Worm (Caenorhabditis elegans): ENCODE data around the gene C23H4.6.
A peak's percentile ranks its signal among the peaks of the same experiment; 100 is the strongest.

The C23H4.6 gene

DNA sequence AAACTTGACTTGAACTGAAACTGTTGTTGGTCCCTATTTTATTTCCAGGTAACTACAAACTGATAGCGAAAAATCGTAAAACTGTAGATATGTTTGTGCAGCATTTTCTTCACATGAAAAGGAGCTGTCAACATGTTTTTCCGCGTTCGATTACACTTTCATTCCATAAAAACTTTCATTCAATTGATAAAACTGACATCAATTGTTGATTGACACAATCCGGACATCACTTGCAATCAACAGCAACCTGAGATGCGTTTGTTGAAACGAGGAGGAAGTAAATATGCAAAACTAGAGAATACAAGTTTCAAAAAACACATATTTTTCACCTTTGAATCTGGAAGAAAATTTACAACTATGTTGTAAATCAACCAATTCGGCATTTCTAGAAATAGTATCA, 38.0 kb upstream of the C23H4.6 start:
- TF ChIP-seq C34B4.2 (tag; optimal IDR thresholded peaks at IDR 0.05) = no peak
- TF ChIP-seq blmp-1 (tag; optimal IDR thresholded peaks at IDR 0.05) = peak; percentile 11

DNA sequence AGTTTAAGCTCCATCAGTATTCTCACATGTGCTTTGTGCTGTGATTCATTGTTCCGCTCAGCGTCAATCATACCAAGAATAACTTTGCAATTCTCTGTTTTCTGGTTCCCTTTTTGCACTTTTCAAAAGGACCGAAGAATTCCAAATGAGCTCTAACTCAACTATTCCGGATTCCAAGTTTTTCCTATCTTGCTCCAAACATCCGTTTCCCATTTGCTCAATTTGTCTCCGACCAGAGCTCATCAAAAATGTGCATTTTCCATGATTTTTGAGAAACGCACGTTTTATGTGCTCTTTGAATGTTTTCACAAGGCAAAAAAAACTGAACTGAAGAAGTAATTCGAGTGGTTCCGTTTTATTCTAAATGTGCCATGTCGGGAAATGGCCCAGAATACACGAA, 37.1 kb upstream of the C23H4.6 start:
- TF ChIP-seq alr-1 (tag; optimal IDR thresholded peaks at IDR 0.05; ENCODE audit: borderline replicate concordance) (no peak), fkh-8 (tag; optimal IDR thresholded peaks at IDR 0.05) (peak; percentile 30), nhr-71 (tag; optimal IDR thresholded peaks at IDR 0.05) (peak; percentile 36), tbx-2 (tag; optimal IDR thresholded peaks at IDR 0.05) (peak; percentile 3), lin-13 (GFP tag; optimal IDR thresholded peaks at IDR 0.05) (no peak), lin-15B (tag; optimal IDR thresholded peaks at IDR 0.05) (no peak), unc-86 (tag; optimal IDR thresholded peaks at IDR 0.05) (peak; percentile 92), ztf-11 (tag; optimal IDR thresholded peaks at IDR 0.05) (no peak), isw-1 (GFP tag; IDR thresholded peaks at IDR 0.05) (no peak), fkh-10 (GFP tag; optimal IDR thresholded peaks at IDR 0.05) (no peak), nhr-47 (tag; optimal IDR thresholded peaks at IDR 0.05) (peak; percentile 9), F16B12.6 (tag; optimal IDR thresholded peaks at IDR 0.05) (no peak), fkh-4 (tag; optimal IDR thresholded peaks at IDR 0.05; ENCODE audit: borderline replicate concordance) (peak; percentile 29), lin-14 (GFP tag; optimal IDR thresholded peaks at IDR 0.05) (peak; percentile 72), dsc-1 (tag; optimal IDR thresholded peaks at IDR 0.05) (peak; percentile 85), egl-13 (tag; optimal IDR thresholded peaks at IDR 0.05) (peak; percentile 40), lin-35 (GFP tag; optimal IDR thresholded peaks at IDR 0.05) (no peak)

DNA sequence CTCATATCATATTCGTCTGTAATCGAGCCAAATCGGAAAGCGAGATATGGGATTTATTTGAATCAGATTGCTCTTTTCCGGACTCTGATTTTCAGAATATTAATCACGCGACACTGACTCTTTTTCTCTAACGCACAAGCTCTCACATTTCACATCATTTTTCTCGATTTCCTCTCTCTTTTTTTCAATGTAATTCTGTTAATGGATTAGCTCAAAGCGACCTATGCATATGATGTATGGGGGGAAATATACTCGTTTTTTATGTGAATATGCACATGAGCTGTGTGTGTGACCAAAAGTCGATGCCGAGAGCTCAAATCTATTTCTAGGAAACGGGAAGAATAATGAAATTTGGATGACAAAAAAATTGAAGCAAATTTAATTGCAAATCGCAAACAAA, 34.8 kb upstream of the C23H4.6 start:
- peak; percentile 74 for TF ChIP-seq fos-1 (tag; optimal IDR thresholded peaks at IDR 0.05)
- peak; percentile 86 for TF ChIP-seq nhr-71 (tag; optimal IDR thresholded peaks at IDR 0.05)
- no peak for TF ChIP-seq nhr-237 (tag; optimal IDR thresholded peaks at IDR 0.05)
- TF ChIP-seq sptf-1 (tag; optimal IDR thresholded peaks at IDR 0.05) = no peak
- no peak for TF ChIP-seq isw-1 (GFP tag; IDR thresholded peaks at IDR 0.05)
- TF ChIP-seq nhr-76 (tag; optimal IDR thresholded peaks at IDR 0.05) = no peak
- no peak for TF ChIP-seq ama-1 (optimal IDR thresholded peaks at IDR 0.05)
- peak; percentile 12 for TF ChIP-seq ceh-8 (GFP tag; optimal IDR thresholded peaks at IDR 0.05)
- peak; percentile 50 for TF ChIP-seq fkh-4 (tag; optimal IDR thresholded peaks at IDR 0.05; ENCODE audit: borderline replicate concordance)
- TF ChIP-seq ceh-82 (tag; optimal IDR thresholded peaks at IDR 0.05) = no peak
- no peak for TF ChIP-seq irx-1 (tag; optimal IDR thresholded peaks at IDR 0.05)
- no peak for TF ChIP-seq Y116A8C.19 (tag; optimal IDR thresholded peaks at IDR 0.05; ENCODE audit: borderline replicate concordance)
- TF ChIP-seq hpl-2 (GFP tag; optimal IDR thresholded peaks at IDR 0.05) = no peak
- no peak for TF ChIP-seq sup-37 (GFP tag; optimal IDR thresholded peaks at IDR 0.05)
- no peak for TF ChIP-seq ceh-63 (GFP tag; optimal IDR thresholded peaks at IDR 0.05)
- TF ChIP-seq C34B4.2 (tag; optimal IDR thresholded peaks at IDR 0.05) = no peak
- TF ChIP-seq vab-15 (tag; optimal IDR thresholded peaks at IDR 0.05) = no peak
- peak; percentile 73 for TF ChIP-seq unc-86 (tag; optimal IDR thresholded peaks at IDR 0.05)
- no peak for TF ChIP-seq nhr-12 (tag; optimal IDR thresholded peaks at IDR 0.05)
- TF ChIP-seq elt-2 (tag; optimal IDR thresholded peaks at IDR 0.05) = no peak
- peak; percentile 72 for TF ChIP-seq swsn-7 (tag; optimal IDR thresholded peaks at IDR 0.05)
- no peak for TF ChIP-seq blmp-1 (tag; optimal IDR thresholded peaks at IDR 0.05)
- no peak for TF ChIP-seq grh-1 (GFP tag; IDR thresholded peaks at IDR 0.05)
- peak in 1 of 2 experiments; percentile 34 for TF ChIP-seq ztf-11 (tag; optimal IDR thresholded peaks at IDR 0.05)
- no peak for TF ChIP-seq nhr-77 (tag; optimal IDR thresholded peaks at IDR 0.05)
- TF ChIP-seq lin-39 (tag; optimal IDR thresholded peaks at IDR 0.05) = no peak
- no peak for TF ChIP-seq lin-35 (GFP tag; optimal IDR thresholded peaks at IDR 0.05)
- no peak for TF ChIP-seq jun-1 (tag; optimal IDR thresholded peaks at IDR 0.05)
- TF ChIP-seq alr-1 (tag; optimal IDR thresholded peaks at IDR 0.05; ENCODE audit: borderline replicate concordance) = no peak
- TF ChIP-seq pax-3 (tag; optimal IDR thresholded peaks at IDR 0.05) = peak; percentile 85
- peak; percentile 32 for TF ChIP-seq tbx-2 (tag; optimal IDR thresholded peaks at IDR 0.05)
- TF ChIP-seq aly-2 (tag; optimal IDR thresholded peaks at IDR 0.05) = no peak
- no peak for TF ChIP-seq skn-1 (tag; optimal IDR thresholded peaks at IDR 0.05)
- TF ChIP-seq egl-27 (tag; optimal IDR thresholded peaks at IDR 0.05) = no peak
- peak; percentile 9 for TF ChIP-seq mef-2 (tag; optimal IDR thresholded peaks at IDR 0.05)
- no peak for TF ChIP-seq ceh-88 (GFP tag; IDR thresholded peaks at IDR 0.05)
- TF ChIP-seq snpc-4 (tag; optimal IDR thresholded peaks at IDR 0.05) = no peak
- TF ChIP-seq lin-14 (GFP tag; optimal IDR thresholded peaks at IDR 0.05) = peak; percentile 85
- 0 out of 2 replicates have a peak, but pooled peaks have one; percentile 18 for TF ChIP-seq ets-5 (GFP tag; IDR thresholded peaks at IDR 0.05)
- TF ChIP-seq lir-3 (tag; optimal IDR thresholded peaks at IDR 0.05; ENCODE audit: poor library complexity) = no peak

All from whole organism, L1 larva.